Worm (Caenorhabditis elegans) whole organism, L3 larva: ENCODE results near the gene ptr-25.

Experiments used
- R02D3.7 ChIP-seq: fragments of 150-350 bp; optimal IDR thresholded peaks from 2 replicates; lab custom pipeline; 2014; ENCODE audit warnings: missing biosample characterization, missing genetic modification characterization
- ZK546.5 ChIP-seq: sonication (generic microtip); optimal IDR thresholded peaks from 2 replicates; lab custom pipeline; 2017; ENCODE audit warnings: missing biosample characterization, missing genetic modification characterization
- aly-2 ChIP-seq: fragments of 150-350 bp; optimal IDR thresholded peaks from 2 replicates; lab custom pipeline; 2014; ENCODE audit warnings: missing biosample characterization, missing genetic modification characterization
- ama-1 ChIP-seq: fragments of 150-350 bp; optimal IDR thresholded peaks from 2 replicates; lab custom pipeline; 2018
- ceh-16 ChIP-seq: sonication (generic microtip); optimal IDR thresholded peaks from 2 replicates; lab custom pipeline; 2017; ENCODE audit warnings: missing biosample characterization, missing genetic modification characterization
- ceh-28 ChIP-seq: fragments of 150-350 bp; optimal IDR thresholded peaks from 2 replicates; lab custom pipeline; 2014; ENCODE audit warnings: missing biosample characterization, missing genetic modification reagents, missing genetic modification characterization
- ceh-82 ChIP-seq: fragments of 150-350 bp; optimal IDR thresholded peaks from 2 replicates; lab custom pipeline; 2014; ENCODE audit warnings: missing biosample characterization, missing genetic modification characterization
- ceh-9 ChIP-seq: sonication (generic microtip); optimal IDR thresholded peaks from 2 replicates; lab custom pipeline; 2018; ENCODE audit warnings: missing biosample characterization, missing genetic modification characterization
- daf-12 ChIP-seq: fragments of 150-350 bp; optimal IDR thresholded peaks from 2 replicates; lab custom pipeline; 2014; ENCODE audit warnings: missing biosample characterization, missing genetic modification reagents, missing genetic modification characterization
- egl-5 ChIP-seq: fragments of 150-350 bp; optimal IDR thresholded peaks from 2 replicates; lab custom pipeline; 2017; ENCODE audit warnings: missing biosample characterization, missing genetic modification reagents, missing genetic modification characterization, inconsistent platforms
- elt-1 ChIP-seq: fragments of 150-350 bp; optimal IDR thresholded peaks from 2 replicates; lab custom pipeline; 2014; ENCODE audit warnings: missing biosample characterization, missing genetic modification characterization
- elt-2 ChIP-seq: sonication (generic microtip); optimal IDR thresholded peaks from 2 replicates; lab custom pipeline; 2016; ENCODE audit warnings: missing genetic modification reagents, mild to moderate bottlenecking, missing genetic modification characterization, missing compliant biosample characterization
- elt-3 ChIP-seq, 3 experiments: fragments of 150-350 bp in 1 of 3; sonication (generic microtip) in 2 of 3; optimal IDR thresholded peaks; 2 replicates in 2 of 3; 4 replicates in 1 of 3; lab custom pipeline; 2014 to 2017; ENCODE audit warnings: missing biosample characterization in 3 of 3, missing genetic modification characterization in 3 of 3
- eor-1 ChIP-seq, 2 experiments: fragments of 150-350 bp; optimal IDR thresholded peaks; 2 replicates each; lab custom pipeline; 2014 to 2018; ENCODE audit warnings: missing biosample characterization in 2 of 2, missing genetic modification characterization in 2 of 2
- fkh-10 ChIP-seq: sonication (generic microtip); optimal IDR thresholded peaks from 2 replicates; lab custom pipeline; 2017; ENCODE audit warnings: missing biosample characterization, missing genetic modification reagents, missing genetic modification characterization
- fkh-2 ChIP-seq: fragments of 150-350 bp; optimal IDR thresholded peaks from 2 replicates; lab custom pipeline; 2014; ENCODE audit warnings: missing biosample characterization, missing genetic modification reagents, missing genetic modification characterization
- fos-1 ChIP-seq: fragments of 150-350 bp; optimal IDR thresholded peaks from 2 replicates; lab custom pipeline; 2014; ENCODE audit warnings: missing biosample characterization, missing genetic modification characterization
- jun-1 ChIP-seq: fragments of 150-350 bp; optimal IDR thresholded peaks from 2 replicates; lab custom pipeline; 2014; ENCODE audit warnings: missing biosample characterization, missing genetic modification reagents, missing genetic modification characterization
- lin-15B ChIP-seq: fragments of 150-350 bp; optimal IDR thresholded peaks from 2 replicates; lab custom pipeline; 2014; ENCODE audit warnings: missing biosample characterization, missing genetic modification characterization
- lin-39 ChIP-seq: fragments of 150-350 bp; optimal IDR thresholded peaks from 2 replicates; lab custom pipeline; 2018; ENCODE audit warnings: missing biosample characterization, missing genetic modification reagents, missing genetic modification characterization
- mml-1 ChIP-seq: fragments of 150-350 bp; sonication (generic microtip); optimal IDR thresholded peaks from 3 replicates; lab custom pipeline; 2014; ENCODE audit warnings: missing biosample characterization, missing genetic modification characterization
- nfya-1 ChIP-seq: sonication (generic microtip); optimal IDR thresholded peaks from 2 replicates; lab custom pipeline; 2017; ENCODE audit warnings: missing genetic modification characterization, mild to moderate bottlenecking, missing compliant biosample characterization, antibody characterized with exemption, moderate library complexity; ENCODE audit not compliant: insufficient read depth
- nhr-11 ChIP-seq: fragments of 150-350 bp; optimal IDR thresholded peaks from 2 replicates; lab custom pipeline; 2014; ENCODE audit warnings: missing biosample characterization, missing genetic modification characterization
- nhr-12 ChIP-seq: fragments of 150-350 bp; optimal IDR thresholded peaks from 2 replicates; lab custom pipeline; 2014; ENCODE audit warnings: missing biosample characterization, missing genetic modification characterization
- nhr-23 ChIP-seq: fragments of 150-350 bp; optimal IDR thresholded peaks from 2 replicates; lab custom pipeline; 2014; ENCODE audit warnings: missing biosample characterization, missing genetic modification reagents, missing genetic modification characterization
- nhr-25 ChIP-seq: sonication (generic microtip); optimal IDR thresholded peaks from 2 replicates; lab custom pipeline; 2017; ENCODE audit warnings: missing biosample characterization, missing genetic modification characterization
- nhr-28 ChIP-seq: fragments of 150-350 bp; optimal IDR thresholded peaks from 2 replicates; lab custom pipeline; 2014; ENCODE audit warnings: missing biosample characterization, missing genetic modification characterization
- nhr-43 ChIP-seq: sonication (generic microtip); optimal IDR thresholded peaks from 2 replicates; lab custom pipeline; 2016; ENCODE audit warnings: mild to moderate bottlenecking, missing genetic modification characterization, missing compliant biosample characterization; ENCODE audit not compliant: poor library complexity, severe bottlenecking
- nhr-67 ChIP-seq: fragments of 150-350 bp; optimal IDR thresholded peaks from 2 replicates; lab custom pipeline; 2014; ENCODE audit warnings: missing biosample characterization, missing genetic modification characterization
- nhr-76 ChIP-seq: fragments of 150-350 bp; sonication (generic microtip); optimal IDR thresholded peaks from 5 replicates; lab custom pipeline; 2014; ENCODE audit warnings: missing biosample characterization, missing genetic modification characterization
- nhr-77 ChIP-seq: fragments of 150-350 bp; optimal IDR thresholded peaks from 2 replicates; lab custom pipeline; 2014; ENCODE audit warnings: missing biosample characterization, missing genetic modification characterization
- pha-4 ChIP-seq: fragments of 150-350 bp; optimal IDR thresholded peaks from 2 replicates; lab custom pipeline; 2014; ENCODE audit warnings: missing biosample characterization, missing genetic modification reagents, missing genetic modification characterization
- pqm-1 ChIP-seq: fragments of 150-350 bp; optimal IDR thresholded peaks from 2 replicates; lab custom pipeline; 2017; ENCODE audit warnings: missing biosample characterization, missing genetic modification characterization, inconsistent platforms
- sea-2 ChIP-seq: fragments of 150-350 bp; sonication (generic microtip); optimal IDR thresholded peaks from 4 replicates; lab custom pipeline; 2014; ENCODE audit warnings: missing biosample characterization, missing genetic modification reagents, missing genetic modification characterization
- skn-1 ChIP-seq: fragments of 150-350 bp; optimal IDR thresholded peaks from 2 replicates; lab custom pipeline; 2014; ENCODE audit warnings: missing biosample characterization, missing genetic modification characterization
- snpc-4 ChIP-seq: fragments of 150-350 bp; optimal IDR thresholded peaks from 2 replicates; lab custom pipeline; 2014; ENCODE audit warnings: missing biosample characterization, missing genetic modification characterization
- unc-39 ChIP-seq: sonication (generic microtip); optimal IDR thresholded peaks from 4 replicates; lab custom pipeline; 2017; ENCODE audit warnings: missing biosample characterization, missing genetic modification characterization
- unc-62 ChIP-seq: fragments of 150-350 bp; sonication (generic microtip); optimal IDR thresholded peaks from 4 replicates; lab custom pipeline; 2014; ENCODE audit warnings: missing biosample characterization, missing genetic modification reagents, missing genetic modification characterization
- zag-1 ChIP-seq: fragments of 150-350 bp; optimal IDR thresholded peaks from 2 replicates; lab custom pipeline; 2014; ENCODE audit warnings: missing biosample characterization, missing genetic modification characterization
- ztf-11 ChIP-seq: fragments of 150-350 bp; optimal IDR thresholded peaks from 2 replicates; lab custom pipeline; 2014; ENCODE audit warnings: missing biosample characterization, missing genetic modification characterization
- ztf-4 ChIP-seq: fragments of 150-350 bp; optimal IDR thresholded peaks from 2 replicates; lab custom pipeline; 2014; ENCODE audit warnings: missing biosample characterization, missing genetic modification characterization

The ptr-25 gene

ce11 chrIII:10523025-10523424 lies 35.1 kb downstream of the ptr-25 start:
- TF ChIP-seq elt-1 (tag; lab: Kevin White, UChicago) (peak; percentile 64), pqm-1 (no peak)

- TF ChIP-seq lin-15B (no peak), eor-1 (tag; optimal IDR thresholded peaks at IDR 0.05; lab: Kevin White, UChicago) (no peak), snpc-4 (tag; lab: Kevin White, UChicago) (peak; percentile 60)
- TF ChIP-seq, all 47 proteins: peak for 1
These were observed 36.9 kb downstream of the ptr-25 start for ce11 chrIII:10524823-10525222.

- TF ChIP-seq zag-1 (tag; lab: Kevin White, UChicago), result no peak
- peak; percentile 41 for TF ChIP-seq nfya-1 (tag; lab: Kevin White, UChicago)
- peak; percentile 76 for TF ChIP-seq lin-39 (tag; lab: Kevin White, UChicago)
- peak; percentile 34 for TF ChIP-seq egl-5 (tag; lab: Kevin White, UChicago)
- no peak for TF ChIP-seq ztf-4 (tag; lab: Kevin White, UChicago)
- TF ChIP-seq nhr-67 (tag; lab: Kevin White, UChicago), result no peak
- TF ChIP-seq nhr-11, result peak; percentile 50
- TF ChIP-seq ceh-82, result no peak
- TF ChIP-seq, all 47 proteins: peak for 4
These were observed 38.0 kb downstream of the ptr-25 start for ce11 chrIII:10525927-10526326.

- TF ChIP-seq eor-1 (tag; optimal IDR thresholded peaks at IDR 0.05; lab: Kevin White, UChicago) (no peak), lin-39 (tag; lab: Kevin White, UChicago) (no peak), nhr-25 (tag; lab: Kevin White, UChicago) (no peak), nhr-77 (tag; lab: Kevin White, UChicago) (no peak), ceh-82 (no peak), zag-1 (tag; lab: Kevin White, UChicago) (no peak), aly-2 (tag; lab: Kevin White, UChicago) (no peak), nhr-12 (tag; lab: Kevin White, UChicago) (no peak), lin-15B (no peak), nhr-67 (tag; lab: Kevin White, UChicago) (no peak), fkh-10 (no peak), ztf-4 (tag; lab: Kevin White, UChicago) (no peak), sea-2 (no peak), skn-1 (tag; lab: Kevin White, UChicago) (no peak), ZK546.5 (no peak)
These were observed 39.5 kb downstream of the ptr-25 start for ce11 chrIII:10527446-10527845.

- TF ChIP-seq ceh-28 (tag; lab: Kevin White, UChicago), result peak; percentile 22
- TF ChIP-seq lin-15B, result no peak
- TF ChIP-seq ztf-11 (tag; lab: Kevin White, UChicago), result no peak
- TF ChIP-seq daf-12 (tag; lab: Kevin White, UChicago), result no peak
- no peak for TF ChIP-seq nhr-11
- no peak for TF ChIP-seq nhr-77 (tag; lab: Kevin White, UChicago)
- peak; percentile 22 for TF ChIP-seq nfya-1 (tag; lab: Kevin White, UChicago)
- TF ChIP-seq ama-1 (lab: Kevin White, UChicago), result no peak
- TF ChIP-seq pqm-1, result peak; percentile 94
- peak; percentile 40 for TF ChIP-seq nhr-43 (tag; lab: Kevin White, UChicago)
- no peak for TF ChIP-seq snpc-4 (tag; lab: Kevin White, UChicago)
- TF ChIP-seq fos-1, result peak; percentile 16
- peak; percentile 59 for TF ChIP-seq jun-1 (tag; lab: Kevin White, UChicago)
- TF ChIP-seq elt-2 (tag; lab: Kevin White, UChicago), result peak; percentile 95
- peak; percentile 43 for TF ChIP-seq nhr-23
- TF ChIP-seq mml-1 (tag; lab: Kevin White, UChicago), result no peak
- TF ChIP-seq R02D3.7 (tag; lab: Kevin White, UChicago), result no peak
- peak; percentile 57 for TF ChIP-seq nhr-25 (tag; lab: Kevin White, UChicago)
- peak in 2 of 3 experiments; percentile 32 to 77 for TF ChIP-seq elt-3 (tag; optimal IDR thresholded peaks at IDR 0.05; lab: Kevin White, UChicago)
These were observed 45.4 kb downstream of the ptr-25 start for ce11 chrIII:10533310-10533709.

ce11 chrIII:10534191-10534590 lies 46.3 kb downstream of the ptr-25 start:
- TF ChIP-seq ztf-11 (tag; lab: Kevin White, UChicago), result no peak
- TF ChIP-seq unc-39 (tag; lab: Kevin White, UChicago), result no peak
- TF ChIP-seq lin-39 (tag; lab: Kevin White, UChicago), result no peak
- no peak for TF ChIP-seq egl-5 (tag; lab: Kevin White, UChicago)
- TF ChIP-seq elt-1 (tag; lab: Kevin White, UChicago), result no peak
- no peak for TF ChIP-seq nhr-77 (tag; lab: Kevin White, UChicago)
- no peak for TF ChIP-seq daf-12 (tag; lab: Kevin White, UChicago)
- no peak for TF ChIP-seq zag-1 (tag; lab: Kevin White, UChicago)
- TF ChIP-seq ceh-28 (tag; lab: Kevin White, UChicago), result no peak
- no peak for TF ChIP-seq sea-2
- no peak for TF ChIP-seq skn-1 (tag; lab: Kevin White, UChicago)
- TF ChIP-seq ceh-9 (tag; lab: Kevin White, UChicago), result no peak
- no peak for TF ChIP-seq ZK546.5
- TF ChIP-seq nhr-76 (tag; lab: Kevin White, UChicago), result no peak
- no peak for TF ChIP-seq fkh-2
- TF ChIP-seq mml-1 (tag; lab: Kevin White, UChicago), result no peak
- TF ChIP-seq nhr-25 (tag; lab: Kevin White, UChicago), result peak; percentile 51
- no peak for TF ChIP-seq ceh-16 (tag; lab: Kevin White, UChicago)
- TF ChIP-seq unc-62 (GFP tag; lab: Kevin White, UChicago), result no peak
- no peak for TF ChIP-seq jun-1 (tag; lab: Kevin White, UChicago)
- TF ChIP-seq nhr-28 (tag; lab: Kevin White, UChicago), result no peak
- TF ChIP-seq pha-4, result no peak
- TF ChIP-seq snpc-4 (tag; lab: Kevin White, UChicago), result no peak
- peak; percentile 6 for TF ChIP-seq pqm-1
